Worm (Caenorhabditis elegans): ENCODE measurements around the gene F27E5.3.

F27E5.3 gene

ce11 chrII:10122465-10122864 is 21.5 kb downstream of the F27E5.3 start, which contains the start of gene F27E5.7:
Gene F27E5.7, plus strand, starts transcription at chrII:10122765.
- TF ChIP-seq eyg-1 (tag; optimal IDR thresholded peaks at IDR 0.05) = no peak
- TF ChIP-seq hlh-8 (tag; optimal IDR thresholded peaks at IDR 0.05) = no peak
- no peak for TF ChIP-seq tbx-2 (tag; optimal IDR thresholded peaks at IDR 0.05)
- no peak for TF ChIP-seq npax-4 (tag; optimal IDR thresholded peaks at IDR 0.05)
- no peak for TF ChIP-seq ceh-19 (GFP tag; optimal IDR thresholded peaks at IDR 0.05)
- TF ChIP-seq C08G9.2 (tag; optimal IDR thresholded peaks at IDR 0.05) = no peak
- no peak for TF ChIP-seq ceh-6 (GFP tag; optimal IDR thresholded peaks at IDR 0.05)
- TF ChIP-seq ahr-1 (tag; optimal IDR thresholded peaks at IDR 0.05) = no peak
- no peak for TF ChIP-seq ceh-9 (tag; optimal IDR thresholded peaks at IDR 0.05)
- no peak for TF ChIP-seq fax-1 (tag; optimal IDR thresholded peaks at IDR 0.05)
- TF ChIP-seq ceh-24 (tag; optimal IDR thresholded peaks at IDR 0.05) = no peak
- no peak for TF ChIP-seq ztf-16 (tag; optimal IDR thresholded peaks at IDR 0.05)
- TF ChIP-seq sdc-2 (tag; optimal IDR thresholded peaks at IDR 0.05) = no peak

ce11 chrII:10121725-10122124 is 22.3 kb downstream of the F27E5.3 start, which contains the start of gene lov-1:
Gene lov-1, minus strand, starts transcription at chrII:10121825.
- TF ChIP-seq hlh-6 (tag; optimal IDR thresholded peaks at IDR 0.05) (no peak), che-1 (tag; optimal IDR thresholded peaks at IDR 0.05) (no peak), nhr-11 (tag; optimal IDR thresholded peaks at IDR 0.05) (no peak), nfya-1 (tag; optimal IDR thresholded peaks at IDR 0.05) (no peak), sox-4 (tag; optimal IDR thresholded peaks at IDR 0.05) (no peak), unc-3 (GFP tag; conservative IDR thresholded peaks at IDR 0.05) (no peak), unc-3 (tag; optimal IDR thresholded peaks at IDR 0.05) (no peak), ceh-19 (GFP tag; optimal IDR thresholded peaks at IDR 0.05) (no peak), eyg-1 (tag; optimal IDR thresholded peaks at IDR 0.05) (no peak), pha-2 (tag; optimal IDR thresholded peaks at IDR 0.05) (no peak), unc-42 (tag; optimal IDR thresholded peaks at IDR 0.05) (no peak), Y22D7AL.16 (tag; optimal IDR thresholded peaks at IDR 0.05) (no peak), lim-6 (tag; optimal IDR thresholded peaks at IDR 0.05) (no peak), sox-2 (GFP tag; IDR thresholded peaks at IDR 0.05) (no peak)

- no peak for TF ChIP-seq ceh-18 (tag; optimal IDR thresholded peaks at IDR 0.05)
- no peak for TF ChIP-seq K02D7.2 (tag; optimal IDR thresholded peaks at IDR 0.05)
These were observed 27.3 kb downstream of the F27E5.3 start for ce11 chrII:10116690-10117089.

ce11 chrII:10108377-10108776 is 35.6 kb downstream of the F27E5.3 start, which contains the start of the genes ZK945.7 and ZK945.8:
Gene ZK945.7, minus strand, starts transcription at chrII:10108477.
Gene ZK945.8, plus strand, starts transcription at chrII:10108651.
- TF ChIP-seq madf-2 (tag; optimal IDR thresholded peaks at IDR 0.05) (no peak), ama-1 (optimal IDR thresholded peaks at IDR 0.05) (no peak), elt-2 (tag; optimal IDR thresholded peaks at IDR 0.05) (no peak), sox-2 (GFP tag; IDR thresholded peaks at IDR 0.05) (no peak), ceh-19 (GFP tag; optimal IDR thresholded peaks at IDR 0.05) (no peak), pax-1 (tag; optimal IDR thresholded peaks at IDR 0.05) (no peak), unc-3 (GFP tag; conservative IDR thresholded peaks at IDR 0.05) (no peak), unc-3 (tag; optimal IDR thresholded peaks at IDR 0.05) (no peak), nhr-11 (tag; optimal IDR thresholded peaks at IDR 0.05) (no peak), ceh-14 (tag; optimal IDR thresholded peaks at IDR 0.05) (no peak), gmeb-2 (tag; optimal IDR thresholded peaks at IDR 0.05) (no peak), lin-11 (tag; optimal IDR thresholded peaks at IDR 0.05) (no peak), ceh-45 (GFP tag; IDR thresholded peaks at IDR 0.05) (no peak)

- no peak for TF ChIP-seq fkh-10 (GFP tag; optimal IDR thresholded peaks at IDR 0.05)
- TF ChIP-seq ceh-9 (tag; optimal IDR thresholded peaks at IDR 0.05) = no peak
- TF ChIP-seq pax-1 (tag; optimal IDR thresholded peaks at IDR 0.05) = no peak
- no peak for TF ChIP-seq pha-2 (tag; optimal IDR thresholded peaks at IDR 0.05)
- TF ChIP-seq npax-4 (tag; optimal IDR thresholded peaks at IDR 0.05) = no peak
- TF ChIP-seq Y22D7AL.16 (tag; optimal IDR thresholded peaks at IDR 0.05) = no peak
- no peak for TF ChIP-seq K02D7.2 (tag; optimal IDR thresholded peaks at IDR 0.05)
These were observed 37.1 kb downstream of the F27E5.3 start, which contains the start of gene ZK945.6 for ce11 chrII:10106870-10107269. Gene ZK945.6, minus strand, starts transcription at chrII:10106970.
